Fruit fly (Drosophila melanogaster) whole organism, prepupa: ENCODE measurements around the gene slow.
A peak's percentile ranks its signal among the peaks of the same experiment; 100 is the strongest.

Source experiments
- CG10631 ChIP-seq: fragments of 200-800 bp; sonication (Bioruptor generic); optimal IDR thresholded peaks from 2 replicates; lab custom pipeline; 2016; ENCODE audit warnings: missing biosample characterization, missing genetic modification characterization
- CG11294 ChIP-seq: fragments of 200-800 bp; sonication (Bioruptor generic); IDR thresholded peaks from 2 replicates; pipeline ENCODE4 v1.3.6; 2022; ENCODE audit warnings: missing biosample characterization, missing genetic modification characterization
- CG11762 ChIP-seq: fragments of 200-800 bp; sonication (Bioruptor generic); optimal IDR thresholded peaks from 3 replicates; lab custom pipeline; 2016; ENCODE audit warnings: missing biosample characterization, missing genetic modification characterization; ENCODE audit not compliant: insufficient read depth
- CG11902 ChIP-seq: fragments of 200-800 bp; sonication (Bioruptor generic); optimal IDR thresholded peaks from 3 replicates; lab custom pipeline; 2016; ENCODE audit warnings: missing biosample characterization, missing genetic modification characterization
- CG1621 ChIP-seq: fragments of 200-800 bp; sonication (Bioruptor generic); optimal IDR thresholded peaks from 3 replicates; lab custom pipeline; 2018; ENCODE audit warnings: missing biosample characterization, mild to moderate bottlenecking, missing genetic modification characterization
- CG16779 ChIP-seq: fragments of 200-800 bp; sonication (Bioruptor generic); optimal IDR thresholded peaks from 3 replicates; lab custom pipeline; 2017; ENCODE audit warnings: missing biosample characterization, mild to moderate bottlenecking, missing genetic modification characterization
- CG32006 ChIP-seq: fragments of 200-800 bp; sonication (Bioruptor generic); optimal IDR thresholded peaks from 3 replicates; lab custom pipeline; 2017; ENCODE audit warnings: missing biosample characterization, mild to moderate bottlenecking, missing genetic modification characterization
- CG34406 ChIP-seq: fragments of 200-800 bp; sonication (Bioruptor generic); optimal IDR thresholded peaks from 3 replicates; lab custom pipeline; 2016; ENCODE audit warnings: missing biosample characterization, missing genetic modification characterization
- CG6276 ChIP-seq: fragments of 200-800 bp; sonication (Bioruptor generic); optimal IDR thresholded peaks from 2 replicates; lab custom pipeline; 2017; ENCODE audit warnings: missing biosample characterization, mild to moderate bottlenecking, missing genetic modification characterization
- CG6854 ChIP-seq: fragments of 200-800 bp; sonication (Bioruptor generic); optimal IDR thresholded peaks from 2 replicates; lab custom pipeline; 2017; ENCODE audit warnings: missing biosample characterization, mild to moderate bottlenecking, missing genetic modification characterization
- CG7368 ChIP-seq: fragments of 200-800 bp; sonication (Bioruptor generic); optimal IDR thresholded peaks from 3 replicates; lab custom pipeline; 2016; ENCODE audit warnings: missing biosample characterization, missing genetic modification characterization
- CG8119 ChIP-seq: fragments of 200-800 bp; sonication (Bioruptor generic); IDR thresholded peaks from 3 replicates; pipeline ENCODE4 v1.3.6; 2022; ENCODE audit warnings: missing biosample characterization, missing genetic modification characterization
- CG8319 ChIP-seq: fragments of 200-800 bp; sonication (Bioruptor generic); optimal IDR thresholded peaks from 3 replicates; lab custom pipeline; 2016; ENCODE audit warnings: missing biosample characterization, missing genetic modification characterization
- CG8632 ChIP-seq: fragments of 200-800 bp; sonication (Bioruptor generic); optimal IDR thresholded peaks from 3 replicates; lab custom pipeline; 2016; ENCODE audit warnings: missing biosample characterization, missing genetic modification characterization
- CG9139 ChIP-seq: fragments of 200-800 bp; sonication (Bioruptor generic); optimal IDR thresholded peaks from 3 replicates; lab custom pipeline; 2017; ENCODE audit warnings: missing biosample characterization, mild to moderate bottlenecking, missing genetic modification characterization
- Eip78C ChIP-seq: fragments of 200-800 bp; sonication (Bioruptor generic); peaks from one replicate; lab custom pipeline; 2016; ENCODE audit warnings: missing biosample characterization, missing genetic modification characterization
- Gug ChIP-seq: fragments of 200-800 bp; sonication (Bioruptor generic); IDR thresholded peaks from 2 replicates; pipeline ENCODE4 v1.3.6; 2022; ENCODE audit warnings: missing biosample characterization, missing genetic modification characterization
- Hr38 ChIP-seq: sonication (Bioruptor generic); optimal IDR thresholded peaks from 2 replicates; lab custom pipeline; 2016; ENCODE audit warnings: missing biosample characterization, missing genetic modification characterization
- Hr39 ChIP-seq: fragments of 200-800 bp; sonication (Bioruptor generic); optimal IDR thresholded peaks from 2 replicates; lab custom pipeline; 2016; ENCODE audit warnings: missing biosample characterization, missing genetic modification characterization
- Met ChIP-seq: fragments of 200-800 bp; sonication (Bioruptor generic); optimal IDR thresholded peaks from 3 replicates; lab custom pipeline; 2016; ENCODE audit warnings: missing biosample characterization, missing genetic modification characterization
- Sox102F ChIP-seq: fragments of 200-800 bp; sonication (Bioruptor generic); optimal IDR thresholded peaks from 2 replicates; lab custom pipeline; 2016; ENCODE audit warnings: missing biosample characterization, mild to moderate bottlenecking, missing genetic modification characterization
- Sox14 ChIP-seq: fragments of 200-800 bp; sonication (Bioruptor generic); optimal IDR thresholded peaks from 3 replicates; lab custom pipeline; 2016; ENCODE audit warnings: missing biosample characterization, missing genetic modification characterization
- Sox15 ChIP-seq: fragments of 200-800 bp; sonication (Bioruptor generic); optimal IDR thresholded peaks from 3 replicates; lab custom pipeline; 2016; ENCODE audit warnings: missing biosample characterization, missing genetic modification characterization
- achi ChIP-seq: fragments of 200-800 bp; sonication (Bioruptor generic); optimal IDR thresholded peaks from 3 replicates; lab custom pipeline; 2016; ENCODE audit warnings: missing biosample characterization, missing genetic modification characterization
- acj6 ChIP-seq: fragments of 200-800 bp; sonication (Bioruptor generic); optimal IDR thresholded peaks from 3 replicates; lab custom pipeline; 2016; ENCODE audit warnings: missing biosample characterization, missing genetic modification characterization
- cyc ChIP-seq: fragments of 200-800 bp; sonication (Bioruptor generic); optimal IDR thresholded peaks from 3 replicates; lab custom pipeline; 2016; ENCODE audit warnings: missing biosample characterization, missing genetic modification characterization
- dac ChIP-seq: fragments of 200-800 bp; sonication (Bioruptor generic); optimal IDR thresholded peaks from 2 replicates; lab custom pipeline; 2017; ENCODE audit warnings: missing biosample characterization, mild to moderate bottlenecking, missing genetic modification characterization
- eg ChIP-seq: fragments of 200-800 bp; sonication (Bioruptor generic); IDR thresholded peaks from 3 replicates; pipeline ENCODE4 v1.3.6; 2022; ENCODE audit warnings: missing biosample characterization, missing genetic modification characterization
- fd59A ChIP-seq: fragments of 200-800 bp; sonication (Bioruptor generic); optimal IDR thresholded peaks from 2 replicates; lab custom pipeline; 2017; ENCODE audit warnings: missing biosample characterization, mild to moderate bottlenecking, missing genetic modification characterization, missing genetic modification reagents
- fkh ChIP-seq: fragments of 200-800 bp; sonication (Bioruptor generic); optimal IDR thresholded peaks from 3 replicates; lab custom pipeline; 2017; ENCODE audit warnings: missing biosample characterization, mild to moderate bottlenecking, missing genetic modification characterization, moderate library complexity
- lz ChIP-seq: fragments of 200-800 bp; sonication (Bioruptor generic); optimal IDR thresholded peaks from 3 replicates; lab custom pipeline; 2016; ENCODE audit warnings: missing biosample characterization, missing genetic modification characterization
- salr ChIP-seq, 2 experiments: fragments of 200-800 bp; sonication (Bioruptor generic); optimal IDR thresholded peaks; 3 replicates each; lab custom pipeline; 2016 to 2018; ENCODE audit warnings: missing biosample characterization in 2 of 2, missing genetic modification characterization in 2 of 2, mild to moderate bottlenecking in 1 of 2
- svp ChIP-seq: fragments of 200-800 bp; sonication (Bioruptor generic); peaks from one replicate; lab custom pipeline; 2016; ENCODE audit warnings: missing biosample characterization, missing genetic modification characterization
- vri ChIP-seq: fragments of 200-800 bp; sonication (Bioruptor generic); optimal IDR thresholded peaks from 3 replicates; lab custom pipeline; 2016; ENCODE audit warnings: missing biosample characterization, mild to moderate bottlenecking, missing genetic modification characterization

Gene slow

DNA sequence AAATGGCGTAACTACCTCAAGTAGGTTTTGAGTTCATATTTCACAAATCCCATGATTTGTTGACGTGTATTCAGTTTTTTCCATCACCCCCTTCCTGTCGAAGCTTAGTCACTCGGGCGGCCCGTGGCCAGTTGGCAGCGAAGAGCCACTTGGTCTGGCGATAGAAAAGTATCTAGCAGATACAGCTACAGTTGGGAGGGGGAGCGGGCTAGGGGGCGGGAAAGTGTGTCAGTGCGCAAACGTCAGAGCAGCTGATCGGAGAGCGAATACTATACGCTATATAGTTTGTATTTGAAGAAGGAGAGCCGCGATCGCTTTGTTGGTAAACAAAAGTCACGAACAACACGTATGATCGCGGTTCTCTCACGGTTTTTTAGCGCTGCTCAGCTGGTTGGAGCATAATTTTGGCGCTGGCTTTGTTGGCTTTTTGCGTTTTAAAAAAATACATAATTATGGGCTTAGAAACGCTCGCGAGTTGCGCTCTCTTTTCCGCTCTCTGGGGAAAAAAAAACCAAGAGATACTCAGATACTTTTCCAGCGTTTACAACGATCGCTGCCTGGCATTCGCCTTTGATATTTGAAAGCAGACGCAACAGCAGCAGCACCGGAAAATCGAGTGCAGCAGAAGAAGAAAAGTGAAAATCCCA lies 29.7 kb downstream of the slow start (continued):
- TF ChIP-seq achi (GFP tag; lab: Kevin White, UChicago) (no peak), fkh (GFP tag; lab: Kevin White, UChicago) (peak; percentile 86), Hr39 (no peak), CG34406 (GFP tag; lab: Kevin White, UChicago) (no peak), Sox15 (GFP tag; lab: Kevin White, UChicago) (no peak), Met (GFP tag; lab: Kevin White, UChicago) (no peak), CG11762 (no peak), CG11902 (GFP tag; lab: Kevin White, UChicago) (no peak)
- TF ChIP-seq, all 60 proteins: peak for 10

DNA sequence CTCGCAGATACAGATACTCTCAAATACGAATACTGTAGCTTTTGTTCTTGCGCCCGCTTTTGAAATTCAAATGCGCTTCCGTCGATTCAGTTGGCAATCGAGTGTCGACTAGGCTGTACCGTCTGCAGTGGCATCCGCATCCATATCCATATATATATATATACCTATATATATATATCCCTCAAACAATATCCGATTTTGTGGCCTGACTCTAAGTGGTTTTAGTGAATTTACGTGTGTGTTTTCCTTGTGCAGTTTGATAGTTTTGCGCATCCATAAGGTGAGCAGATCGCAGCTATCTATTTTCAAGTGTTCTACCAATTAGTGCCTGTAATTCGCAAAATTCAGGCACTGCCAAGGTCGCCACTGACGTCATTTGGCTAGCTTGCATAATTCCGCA lies 30.3 kb downstream of the slow start:
- TF ChIP-seq CG10631 (GFP tag; lab: Kevin White, UChicago) = no peak
- TF ChIP-seq Eip78C (GFP tag; lab: Kevin White, UChicago) = peak; percentile 39
- no peak for TF ChIP-seq svp
- TF ChIP-seq CG7368 (GFP tag; lab: Kevin White, UChicago) = no peak

DNA sequence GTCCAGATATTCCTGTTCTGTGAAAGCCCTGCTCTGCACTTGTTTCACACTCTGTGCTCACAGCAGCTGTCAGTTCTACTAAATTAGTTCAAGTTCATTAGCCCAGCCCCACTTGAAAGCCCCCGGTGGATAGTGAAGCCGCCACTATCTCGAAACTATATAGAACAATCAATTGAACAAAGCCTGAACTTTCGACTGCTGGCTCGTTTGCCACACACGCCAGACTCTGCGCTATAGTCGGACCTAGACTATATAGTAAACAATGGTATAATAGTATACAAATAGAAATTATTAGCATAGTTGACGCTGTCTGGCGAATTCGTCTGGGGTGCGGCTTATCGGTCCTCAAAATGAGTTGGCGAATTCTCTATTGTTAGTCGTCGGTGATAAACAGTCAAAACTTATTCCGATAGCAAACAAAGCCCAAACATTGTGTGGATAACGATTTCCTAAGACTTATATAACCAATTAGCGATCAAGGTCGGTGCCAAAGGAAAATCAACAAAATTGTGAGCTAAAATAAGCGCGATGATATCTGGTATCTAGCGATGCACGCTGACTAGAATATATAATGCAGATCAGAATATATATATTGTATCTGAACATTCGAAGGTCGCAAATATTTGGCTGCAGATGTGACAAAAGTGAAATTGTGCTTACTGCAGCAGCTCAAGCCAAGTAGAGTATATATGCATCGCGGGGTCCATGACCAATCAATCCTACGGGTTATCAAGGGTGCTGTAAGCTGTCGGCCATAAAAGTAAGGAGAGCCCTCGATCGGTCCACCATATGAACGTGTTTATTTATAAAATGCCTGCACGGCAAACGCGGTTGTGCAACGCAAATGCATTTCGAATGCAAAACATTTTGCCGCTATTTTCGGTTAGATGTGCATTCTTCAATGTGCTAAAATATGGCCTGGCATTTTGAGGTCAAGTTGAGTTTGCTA lies 31.4 kb downstream of the slow start:
- TF ChIP-seq CG16779 = no peak
- peak; percentile 18 for TF ChIP-seq Eip78C (GFP tag; lab: Kevin White, UChicago)
- TF ChIP-seq CG1621 = no peak
- TF ChIP-seq CG9139 = no peak
- TF ChIP-seq Sox14 (GFP tag; lab: Kevin White, UChicago) = no peak
- TF ChIP-seq CG11762 = no peak
- TF ChIP-seq Sox102F (GFP tag; lab: Kevin White, UChicago) = no peak
- TF ChIP-seq CG6276 (GFP tag; lab: Kevin White, UChicago) = peak; percentile 9
- TF ChIP-seq Hr38 = no peak
- no peak for TF ChIP-seq CG11294 (GFP tag; lab: Robert Waterston, UW)
- TF ChIP-seq salr (GFP tag; optimal IDR thresholded peaks at IDR 0.05; lab: Kevin White, UChicago) = no peak
- TF ChIP-seq cyc (GFP tag; lab: Kevin White, UChicago) = no peak
- no peak for TF ChIP-seq CG32006 (GFP tag; lab: Kevin White, UChicago)
- no peak for TF ChIP-seq dac (GFP tag; lab: Kevin White, UChicago)
- TF ChIP-seq Gug = no peak
- no peak for TF ChIP-seq fd59A (GFP tag; lab: Kevin White, UChicago)
- TF ChIP-seq CG6854 (GFP tag; lab: Kevin White, UChicago) = no peak
- no peak for TF ChIP-seq lz (GFP tag; lab: Kevin White, UChicago)
- TF ChIP-seq fkh (GFP tag; lab: Kevin White, UChicago) = peak; percentile 69
- no peak for TF ChIP-seq CG11902 (GFP tag; lab: Kevin White, UChicago)
- peak; percentile 98 for TF ChIP-seq svp
- no peak for TF ChIP-seq acj6 (GFP tag; lab: Kevin White, UChicago)
- no peak for TF ChIP-seq CG8119
- TF ChIP-seq, all 60 proteins: peak for 4

DNA sequence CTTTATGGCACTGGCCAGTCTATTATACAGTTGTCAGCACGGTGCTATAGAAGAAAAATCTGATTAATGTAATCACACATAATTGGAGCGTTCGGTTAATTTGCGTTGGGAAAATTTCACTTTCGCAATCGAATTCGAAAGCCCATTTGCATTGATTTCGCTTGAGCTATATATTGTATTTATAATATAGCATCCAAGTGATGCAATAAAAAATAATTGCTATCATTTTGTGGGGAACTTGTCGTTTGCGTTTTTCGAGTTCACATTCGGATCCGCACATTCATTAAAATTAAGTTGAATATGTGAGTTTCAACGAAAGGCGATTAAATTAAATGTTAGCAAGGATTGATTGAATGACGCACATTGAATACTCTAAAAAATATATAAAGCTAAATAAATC lies 32.8 kb downstream of the slow start:
- TF ChIP-seq CG34406 (GFP tag; lab: Kevin White, UChicago) = no peak
- TF ChIP-seq svp = peak; percentile 67
- TF ChIP-seq, all 60 proteins: peak for 1

DNA sequence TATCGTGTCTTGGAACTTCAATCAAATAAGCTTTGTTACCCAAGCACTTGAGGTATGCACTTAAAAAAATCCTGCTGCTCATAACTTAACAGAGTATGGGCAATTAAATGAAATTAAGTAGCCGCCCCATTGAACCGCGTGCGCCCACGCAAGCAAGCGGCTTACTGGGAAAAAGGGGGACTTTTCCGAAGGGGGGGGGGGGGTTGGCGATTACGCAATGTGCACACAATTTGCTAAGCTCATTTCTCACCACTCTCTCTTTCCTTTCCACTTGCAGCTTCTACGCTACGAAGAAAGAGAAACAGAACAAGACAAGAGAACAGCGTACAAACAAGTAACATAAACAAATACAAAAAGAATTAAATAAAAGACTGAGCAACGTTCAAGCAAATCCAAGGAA lies 33.3 kb downstream of the slow start:
- TF ChIP-seq CG6276 (GFP tag; lab: Kevin White, UChicago) = peak; percentile 26
- TF ChIP-seq salr (GFP tag; optimal IDR thresholded peaks at IDR 0.05; lab: Kevin White, UChicago) = no peak
- peak; percentile 35 for TF ChIP-seq CG32006 (GFP tag; lab: Kevin White, UChicago)
- peak; percentile 48 for TF ChIP-seq Eip78C (GFP tag; lab: Kevin White, UChicago)
- TF ChIP-seq CG8632 (GFP tag; lab: Kevin White, UChicago) = no peak
- no peak for TF ChIP-seq CG8319
- TF ChIP-seq CG8119 = no peak
- no peak for TF ChIP-seq Hr38
- TF ChIP-seq vri (GFP tag; lab: Kevin White, UChicago) = peak; percentile 9
- TF ChIP-seq fd59A (GFP tag; lab: Kevin White, UChicago) = no peak
- peak; percentile 48; the same call in 1 of the 3 replicates for TF ChIP-seq eg (GFP tag; lab: Robert Waterston, UW)
- TF ChIP-seq fkh (GFP tag; lab: Kevin White, UChicago) = no peak
